Worm (Caenorhabditis elegans): ENCODE data around the gene C01G5.9.

ce11 chrIV:6474751-6475150 lies 44.9 kb upstream of the C01G5.9 start:
- TF ChIP-seq unc-62 (GFP tag; optimal IDR thresholded peaks at IDR 0.05) (peak; percentile 90), nhr-12 (tag; optimal IDR thresholded peaks at IDR 0.05) (no peak), lin-13 (tag; optimal IDR thresholded peaks at IDR 0.05) (no peak), nhr-2 (tag; optimal IDR thresholded peaks at IDR 0.05) (peak; percentile 41), ztf-11 (tag; optimal IDR thresholded peaks at IDR 0.05) (no peak), flh-1 (GFP tag; optimal IDR thresholded peaks at IDR 0.05) (no peak), sptf-1 (tag; optimal IDR thresholded peaks at IDR 0.05) (no peak), mep-1 (tag; optimal IDR thresholded peaks at IDR 0.05) (no peak), ces-1 (GFP tag; optimal IDR thresholded peaks at IDR 0.05) (peak; percentile 80), pha-4 (tag; optimal IDR thresholded peaks at IDR 0.05) (peak; percentile 71), mab-5 (tag; optimal IDR thresholded peaks at IDR 0.05) (no peak)
